Worm (Caenorhabditis elegans): ENCODE results near the gene idpc-1.

ce11 chrIII:11459802-11460201 lies 32.8 kb downstream of the idpc-1 start:
- TF ChIP-seq unc-39 (tag; optimal IDR thresholded peaks at IDR 0.05) (no peak), nhr-76 (tag; optimal IDR thresholded peaks at IDR 0.05) (no peak), bed-3 (GFP tag; optimal IDR thresholded peaks at IDR 0.05) (no peak), mab-5 (tag; optimal IDR thresholded peaks at IDR 0.05) (no peak), snpc-4 (tag; optimal IDR thresholded peaks at IDR 0.05) (no peak), unc-62 (GFP tag; optimal IDR thresholded peaks at IDR 0.05) (no peak), elt-1 (tag; optimal IDR thresholded peaks at IDR 0.05; ENCODE audit: borderline replicate concordance, insufficient read depth) (no peak), nhr-28 (tag; optimal IDR thresholded peaks at IDR 0.05) (no peak), pha-4 (tag; optimal IDR thresholded peaks at IDR 0.05) (no peak), nhr-237 (tag; optimal IDR thresholded peaks at IDR 0.05) (no peak), mep-1 (tag; optimal IDR thresholded peaks at IDR 0.05) (no peak), ztf-11 (tag; optimal IDR thresholded peaks at IDR 0.05) (no peak), blmp-1 (tag; optimal IDR thresholded peaks at IDR 0.05) (no peak), sem-2 (GFP tag; optimal IDR thresholded peaks at IDR 0.05) (no peak)
